Worm (Caenorhabditis elegans): Measurements from ENCODE around the gene rps-28.

- no peak for TF ChIP-seq pha-4 (tag; optimal IDR thresholded peaks at IDR 0.05)
- TF ChIP-seq tbx-2 (tag; optimal IDR thresholded peaks at IDR 0.05) = no peak
- TF ChIP-seq zag-1 (tag; optimal IDR thresholded peaks at IDR 0.05) = no peak
- no peak for TF ChIP-seq lin-39 (tag; optimal IDR thresholded peaks at IDR 0.05)
- TF ChIP-seq elt-2 (tag; optimal IDR thresholded peaks at IDR 0.05) = no peak
- no peak for TF ChIP-seq nfya-1 (tag; optimal IDR thresholded peaks at IDR 0.05; ENCODE audit: insufficient read depth)
- no peak for TF ChIP-seq pqm-1 (tag; optimal IDR thresholded peaks at IDR 0.05)
- TF ChIP-seq nhr-76 (tag; optimal IDR thresholded peaks at IDR 0.05) = no peak
- no peak for TF ChIP-seq daf-12 (tag; optimal IDR thresholded peaks at IDR 0.05)
- TF ChIP-seq jun-1 (tag; optimal IDR thresholded peaks at IDR 0.05) = no peak
Measured at ce11 chrIV:1631651-1632050, 27.8 kb upstream of the rps-28 start, which contains the start of gene cpg-24.

Data from whole organism, L3 larva.